In genomic region chr3R:7330695-7331094, dm6 we compare ENCODE assay signal across 1 fruit fly cellular context.
TF ChIP-seq lines count a peak whose summit lies in the region.

No protein-coding gene starts in this region.

TF ChIP-seq in whole organism, prepupa, 60 proteins besides CTCF, POLR2A, EP300 and RAD21 (continued from another document):
- TF ChIP-seq CG1621 (tag; optimal IDR thresholded peaks at IDR 0.05; lab: Kevin White, UChicago): no peak
- TF ChIP-seq dsx (GFP tag; optimal IDR thresholded peaks at IDR 0.05; lab: Kevin White, UChicago; ENCODE audit: poor library complexity, severe bottlenecking): no peak
- no peak for TF ChIP-seq fd85E (GFP tag; optimal IDR thresholded peaks at IDR 0.05; lab: Kevin White, UChicago)
- no peak for TF ChIP-seq CG7368 (GFP tag; optimal IDR thresholded peaks at IDR 0.05; lab: Kevin White, UChicago)
- TF ChIP-seq CG32006 (GFP tag; optimal IDR thresholded peaks at IDR 0.05; lab: Kevin White, UChicago): peak; percentile 78
- TF ChIP-seq Eip93F (GFP tag; optimal IDR thresholded peaks at IDR 0.05; lab: Kevin White, UChicago): no peak
- no peak for TF ChIP-seq CG31627 (GFP tag; optimal IDR thresholded peaks at IDR 0.05; lab: Kevin White, UChicago)
- TF ChIP-seq CG3032 (tag; optimal IDR thresholded peaks at IDR 0.05; lab: Kevin White, UChicago): no peak
- TF ChIP-seq CG8319 (GFP tag; optimal IDR thresholded peaks at IDR 0.05; lab: Kevin White, UChicago): no peak
- no peak for TF ChIP-seq Hr39 (GFP tag; optimal IDR thresholded peaks at IDR 0.05; lab: Kevin White, UChicago)
- no peak for TF ChIP-seq CG34406 (GFP tag; optimal IDR thresholded peaks at IDR 0.05; lab: Kevin White, UChicago)
- peak; percentile 74 for TF ChIP-seq CG15336 (GFP tag; IDR thresholded peaks at IDR 0.05; lab: Robert Waterston, UW)
- TF ChIP-seq Lpt (GFP tag; optimal IDR thresholded peaks at IDR 0.05; lab: Kevin White, UChicago): no peak
- TF ChIP-seq CG6854 (GFP tag; optimal IDR thresholded peaks at IDR 0.05; lab: Kevin White, UChicago): no peak
- TF ChIP-seq acj6 (GFP tag; optimal IDR thresholded peaks at IDR 0.05; lab: Kevin White, UChicago): no peak
TF ChIP-seq in whole organism, prepupa: peak in this region for 14.
